Worm (Caenorhabditis elegans) whole organism, L4 larva: ENCODE data around the gene Y69A2AR.47.

Experiments
- pqm-1 ChIP-seq: sonication (generic microtip); optimal IDR thresholded peaks from 2 replicates; lab custom pipeline; 2017; ENCODE audit warnings: missing biosample characterization, missing genetic modification characterization
- unc-39 ChIP-seq: sonication (generic microtip); optimal IDR thresholded peaks from 2 replicates; lab custom pipeline; 2017; ENCODE audit warnings: missing biosample characterization, missing genetic modification characterization

ce11 chrIV:2606572-2606971, 9.1 kb downstream of the Y69A2AR.47 start:
- TF ChIP-seq unc-39 (tag; lab: Kevin White, UChicago): no peak
- TF ChIP-seq pqm-1 (tag; lab: Kevin White, UChicago): no peak
